ENCODE assay signal across 5 fruit fly cellular contexts in genomic region chr3R:14370199-14370933, dm6.
A peak's percentile ranks its signal among the peaks of the same experiment; 100 is the strongest.
TF ChIP-seq lines count a peak whose summit lies in the region.

No protein-coding gene starts in this region.

- no peak for TF ChIP-seq CTCF in whole organism, embryonic (GFP tag; optimal IDR thresholded peaks at IDR 0.05; lab: Kevin White, UChicago)

TF ChIP-seq in whole organism, adult, 20 proteins besides CTCF, POLR2A, EP300 and RAD21:
- no peak for TF ChIP-seq cic (GFP tag; optimal IDR thresholded peaks at IDR 0.05; lab: Kevin White, UChicago)
- TF ChIP-seq Clk (GFP tag; optimal IDR thresholded peaks at IDR 0.05; lab: Kevin White, UChicago): no peak
- TF ChIP-seq CG11617 (GFP tag; optimal IDR thresholded peaks at IDR 0.05; lab: Kevin White, UChicago): peak; percentile 38
- TF ChIP-seq CG12768 (GFP tag; optimal IDR thresholded peaks at IDR 0.05; lab: Kevin White, UChicago): no peak
- peak; percentile 1 for TF ChIP-seq ovo (GFP tag; optimal IDR thresholded peaks at IDR 0.05; lab: Kevin White, UChicago)
- no peak for TF ChIP-seq CG1620 (GFP tag; optimal IDR thresholded peaks at IDR 0.05; lab: Kevin White, UChicago)
- TF ChIP-seq bab1 (GFP tag; optimal IDR thresholded peaks at IDR 0.05; lab: Kevin White, UChicago): peak; percentile 61
- TF ChIP-seq Crg-1 (GFP tag; optimal IDR thresholded peaks at IDR 0.05; lab: Kevin White, UChicago): peak; percentile 48
- peak; percentile 87 for TF ChIP-seq tj (GFP tag; optimal IDR thresholded peaks at IDR 0.05; lab: Kevin White, UChicago)
- peak; percentile 61 for TF ChIP-seq kay (GFP tag; lab: Kevin White, UChicago; ENCODE audit: borderline replicate concordance)
- TF ChIP-seq pad (GFP tag; optimal IDR thresholded peaks at IDR 0.05; lab: Kevin White, UChicago): no peak
- no peak for TF ChIP-seq CG7045 (GFP tag; optimal IDR thresholded peaks at IDR 0.05; lab: Kevin White, UChicago)
- no peak for TF ChIP-seq cnc (optimal IDR thresholded peaks at IDR 0.05; lab: Kevin White, UChicago)
- TF ChIP-seq CG5204 (GFP tag; optimal IDR thresholded peaks at IDR 0.05; lab: Kevin White, UChicago): no peak
- TF ChIP-seq CG14711 (tag; optimal IDR thresholded peaks at IDR 0.05; lab: Kevin White, UChicago): peak; percentile 69
- no peak for TF ChIP-seq Mnt (GFP tag; optimal IDR thresholded peaks at IDR 0.05; lab: Kevin White, UChicago)
- TF ChIP-seq CG7101 (tag; optimal IDR thresholded peaks at IDR 0.05; lab: Kevin White, UChicago): peak; percentile 73
- no peak for TF ChIP-seq toe (GFP tag; optimal IDR thresholded peaks at IDR 0.05; lab: Kevin White, UChicago)
- TF ChIP-seq CG33017 (tag; optimal IDR thresholded peaks at IDR 0.05; lab: Kevin White, UChicago): peak; percentile 56

TF ChIP-seq in whole organism, embryonic, 481 proteins besides CTCF, POLR2A, EP300 and RAD21 (continues in another document):
- peak; percentile 80 for TF ChIP-seq ttk (GFP tag; IDR thresholded peaks at IDR 0.05; lab: Robert Waterston, UW)
- peak; percentile 79 for TF ChIP-seq CG16863 (GFP tag; optimal IDR thresholded peaks at IDR 0.05; lab: Kevin White, UChicago)
- TF ChIP-seq ems (GFP tag; optimal IDR thresholded peaks at IDR 0.05; lab: Kevin White, UChicago): peak; percentile 81
- TF ChIP-seq CG17612 (GFP tag; IDR thresholded peaks at IDR 0.05; lab: Robert Waterston, UW): peak; percentile 57; the same call in 1 of the 2 replicates
- peak; percentile 58 for TF ChIP-seq Sox100B (GFP tag; optimal IDR thresholded peaks at IDR 0.05; lab: Kevin White, UChicago)
- TF ChIP-seq wor (GFP tag; IDR thresholded peaks at IDR 0.05; lab: Robert Waterston, UW): peak; percentile 65; the same call in 1 of the 2 replicates
- peak; percentile 79 for TF ChIP-seq cwo (GFP tag; optimal IDR thresholded peaks at IDR 0.05; lab: Kevin White, UChicago)
- peak; percentile 86 for TF ChIP-seq CG32532 (GFP tag; IDR thresholded peaks at IDR 0.05; lab: Robert Waterston, UW)
- peak; percentile 65 for TF ChIP-seq CG10979 (tag; optimal IDR thresholded peaks at IDR 0.05; lab: Kevin White, UChicago)
- peak; percentile 41 for TF ChIP-seq dm (GFP tag; optimal IDR thresholded peaks at IDR 0.05; lab: Kevin White, UChicago)
- peak; percentile 55 for TF ChIP-seq CG16815 (GFP tag; optimal IDR thresholded peaks at IDR 0.05; lab: Kevin White, UChicago)
- peak; percentile 61 for TF ChIP-seq dimm (GFP tag; IDR thresholded peaks at IDR 0.05; lab: Robert Waterston, UW)
- TF ChIP-seq nmo (GFP tag; optimal IDR thresholded peaks at IDR 0.05; lab: Kevin White, UChicago): peak; percentile 78
- TF ChIP-seq Fer2 (tag; optimal IDR thresholded peaks at IDR 0.05; lab: Kevin White, UChicago): no peak
- TF ChIP-seq emc (GFP tag; optimal IDR thresholded peaks at IDR 0.05; lab: Kevin White, UChicago): peak; percentile 19
- TF ChIP-seq Mrtf (GFP tag; IDR thresholded peaks at IDR 0.05; lab: Robert Waterston, UW): peak; percentile 80
- no peak for TF ChIP-seq B-H2 (GFP tag; optimal IDR thresholded peaks at IDR 0.05; lab: Kevin White, UChicago)
- TF ChIP-seq PHDP (tag; optimal IDR thresholded peaks at IDR 0.05; lab: Kevin White, UChicago): peak; percentile 82

TF ChIP-seq in whole organism, prepupa, 60 proteins besides CTCF, POLR2A, EP300 and RAD21 (continues in another document):
- peak; percentile 95 for TF ChIP-seq CG6792 (GFP tag; optimal IDR thresholded peaks at IDR 0.05; lab: Kevin White, UChicago)
- peak; percentile 94 for TF ChIP-seq dac (GFP tag; optimal IDR thresholded peaks at IDR 0.05; lab: Kevin White, UChicago)
- TF ChIP-seq CG8319 (GFP tag; optimal IDR thresholded peaks at IDR 0.05; lab: Kevin White, UChicago): peak; percentile 95
- TF ChIP-seq CG6854 (GFP tag; optimal IDR thresholded peaks at IDR 0.05; lab: Kevin White, UChicago): peak; percentile 59
- peak; percentile 97 for TF ChIP-seq Eip75B (GFP tag; optimal IDR thresholded peaks at IDR 0.05; lab: Kevin White, UChicago)
- TF ChIP-seq CG1621 (tag; optimal IDR thresholded peaks at IDR 0.05; lab: Kevin White, UChicago): peak; percentile 95
- TF ChIP-seq Hr4 (GFP tag; optimal IDR thresholded peaks at IDR 0.05; lab: Kevin White, UChicago): peak; percentile 99
- peak; percentile 98 for TF ChIP-seq CG32006 (GFP tag; optimal IDR thresholded peaks at IDR 0.05; lab: Kevin White, UChicago)
- peak; percentile 93 to 95 for TF ChIP-seq salr (GFP tag; optimal IDR thresholded peaks at IDR 0.05; lab: Kevin White, UChicago)
- TF ChIP-seq CG11902 (GFP tag; optimal IDR thresholded peaks at IDR 0.05; lab: Kevin White, UChicago): peak; percentile 89
- peak; percentile 98 for TF ChIP-seq OdsH (GFP tag; optimal IDR thresholded peaks at IDR 0.05; lab: Kevin White, UChicago)
- TF ChIP-seq topi (GFP tag; optimal IDR thresholded peaks at IDR 0.05; lab: Kevin White, UChicago): peak; percentile 97
- peak; percentile 89 for TF ChIP-seq CG6808 (GFP tag; optimal IDR thresholded peaks at IDR 0.05; lab: Kevin White, UChicago)
- TF ChIP-seq spab (GFP tag; optimal IDR thresholded peaks at IDR 0.05; lab: Kevin White, UChicago): peak; percentile 94
- TF ChIP-seq Hr38 (GFP tag; optimal IDR thresholded peaks at IDR 0.05; lab: Kevin White, UChicago): peak; percentile 47
- peak; percentile 98 for TF ChIP-seq pdm3 (GFP tag; optimal IDR thresholded peaks at IDR 0.05; lab: Kevin White, UChicago)
- peak; percentile 94 for TF ChIP-seq CG6276 (GFP tag; optimal IDR thresholded peaks at IDR 0.05; lab: Kevin White, UChicago)
- peak; percentile 96 for TF ChIP-seq CG34406 (GFP tag; optimal IDR thresholded peaks at IDR 0.05; lab: Kevin White, UChicago)
- peak; percentile 96 for TF ChIP-seq Hr39 (GFP tag; optimal IDR thresholded peaks at IDR 0.05; lab: Kevin White, UChicago)

TF ChIP-seq in whole organism, pupa, 21 proteins besides CTCF, POLR2A, EP300 and RAD21:
- TF ChIP-seq CG32121 (GFP tag; IDR thresholded peaks at IDR 0.05; lab: Robert Waterston, UW): peak; percentile 99
- TF ChIP-seq CG17806 (tag; optimal IDR thresholded peaks at IDR 0.05; lab: Kevin White, UChicago): peak; percentile 97
- TF ChIP-seq CG34367 (tag; optimal IDR thresholded peaks at IDR 0.05; lab: Kevin White, UChicago): peak; percentile 96
- TF ChIP-seq EcR (GFP tag; optimal IDR thresholded peaks at IDR 0.05; lab: Kevin White, UChicago): no peak
- peak; percentile 84 for TF ChIP-seq CG13204 (GFP tag; optimal IDR thresholded peaks at IDR 0.05; lab: Kevin White, UChicago)
- TF ChIP-seq CG9948 (tag; optimal IDR thresholded peaks at IDR 0.05; lab: Kevin White, UChicago): peak; percentile 96
- TF ChIP-seq CG12605 (GFP tag; IDR thresholded peaks at IDR 0.05; lab: Robert Waterston, UW): peak; percentile 97
- peak; percentile 97 for TF ChIP-seq rn (GFP tag; IDR thresholded peaks at IDR 0.05; lab: Robert Waterston, UW)
- TF ChIP-seq Ets98B (GFP tag; IDR thresholded peaks at IDR 0.05; lab: Robert Waterston, UW): peak; percentile 98
- TF ChIP-seq CG14655 (GFP tag; optimal IDR thresholded peaks at IDR 0.05; lab: Kevin White, UChicago): peak; percentile 97
- TF ChIP-seq fd96Ca (GFP tag; IDR thresholded peaks at IDR 0.05; lab: Robert Waterston, UW): peak; percentile 99
- peak; percentile 96 for TF ChIP-seq CG15710 (tag; optimal IDR thresholded peaks at IDR 0.05; lab: Kevin White, UChicago)
- peak; percentile 96 for TF ChIP-seq CG8301 (tag; optimal IDR thresholded peaks at IDR 0.05; lab: Kevin White, UChicago)
- peak; percentile 96 for TF ChIP-seq Pif1A (GFP tag; optimal IDR thresholded peaks at IDR 0.05; lab: Kevin White, UChicago)
- peak; percentile 96 for TF ChIP-seq CG8159 (tag; optimal IDR thresholded peaks at IDR 0.05; lab: Kevin White, UChicago)
- peak; percentile 92 for TF ChIP-seq D1 (tag; optimal IDR thresholded peaks at IDR 0.05; lab: Kevin White, UChicago)
- peak; percentile 89 for TF ChIP-seq CG10348 (GFP tag; IDR thresholded peaks at IDR 0.05; lab: Robert Waterston, UW)
- peak; percentile 91 for TF ChIP-seq Pif1B (GFP tag; optimal IDR thresholded peaks at IDR 0.05; lab: Kevin White, UChicago)
- TF ChIP-seq gl (tag; optimal IDR thresholded peaks at IDR 0.05; lab: Kevin White, UChicago): peak; percentile 92
- peak; percentile 99 for TF ChIP-seq CG4496 (GFP tag; IDR thresholded peaks at IDR 0.05; lab: Robert Waterston, UW)
- TF ChIP-seq Snoo (tag; optimal IDR thresholded peaks at IDR 0.05; lab: Kevin White, UChicago): peak; percentile 93

TF ChIP-seq in whole organism, wandering third instar larva, 38 proteins besides CTCF, POLR2A, EP300 and RAD21 (continues in another document):
- TF ChIP-seq CG9705 (GFP tag; optimal IDR thresholded peaks at IDR 0.05; lab: Kevin White, UChicago) (no peak), usp (GFP tag; optimal IDR thresholded peaks at IDR 0.05; lab: Kevin White, UChicago) (no peak), N (GFP tag; optimal IDR thresholded peaks at IDR 0.05; lab: Kevin White, UChicago) (no peak), Jra (GFP tag; optimal IDR thresholded peaks at IDR 0.05; lab: Kevin White, UChicago) (peak; percentile 64), Dif (GFP tag; optimal IDR thresholded peaks at IDR 0.05; lab: Kevin White, UChicago; ENCODE audit: partially characterized antibody) (peak; percentile 28), CrebA (GFP tag; optimal IDR thresholded peaks at IDR 0.05; lab: Kevin White, UChicago; ENCODE audit: borderline replicate concordance) (peak; percentile 55), HLH106 (tag; optimal IDR thresholded peaks at IDR 0.05; lab: Kevin White, UChicago) (peak; percentile 82), lola (GFP tag; optimal IDR thresholded peaks at IDR 0.05; lab: Kevin White, UChicago) (no peak), br (GFP tag; optimal IDR thresholded peaks at IDR 0.05; lab: Kevin White, UChicago) (peak; percentile 95), Abd-B (GFP tag; optimal IDR thresholded peaks at IDR 0.05; lab: Kevin White, UChicago) (no peak), h (GFP tag; optimal IDR thresholded peaks at IDR 0.05; lab: Kevin White, UChicago) (peak; percentile 94), ey (GFP tag; optimal IDR thresholded peaks at IDR 0.05; lab: Kevin White, UChicago) (peak; percentile 94), Vsx2 (GFP tag; optimal IDR thresholded peaks at IDR 0.05; lab: Kevin White, UChicago; ENCODE audit: partially characterized antibody) (no peak), Hr83 (GFP tag; optimal IDR thresholded peaks at IDR 0.05; lab: Kevin White, UChicago; ENCODE audit: poor library complexity, severe bottlenecking) (no peak), sv (GFP tag; optimal IDR thresholded peaks at IDR 0.05; lab: Kevin White, UChicago) (peak; percentile 71), Hr78 (GFP tag; optimal IDR thresholded peaks at IDR 0.05; lab: Kevin White, UChicago) (no peak), rgr (GFP tag; optimal IDR thresholded peaks at IDR 0.05; lab: Kevin White, UChicago) (peak; percentile 95), fru (GFP tag; optimal IDR thresholded peaks at IDR 0.05; lab: Kevin White, UChicago) (peak; percentile 94), Rel (GFP tag; optimal IDR thresholded peaks at IDR 0.05; lab: Kevin White, UChicago) (peak; percentile 76), Rel (tag; optimal IDR thresholded peaks at IDR 0.05; lab: Kevin White, UChicago) (no peak), woc (GFP tag; optimal IDR thresholded peaks at IDR 0.05; lab: Kevin White, UChicago) (peak; percentile 81), foxo (GFP tag; optimal IDR thresholded peaks at IDR 0.05; lab: Kevin White, UChicago) (peak; percentile 63 to 96), Dfd (GFP tag; optimal IDR thresholded peaks at IDR 0.05; lab: Kevin White, UChicago) (peak; percentile 5), OdsH (GFP tag; optimal IDR thresholded peaks at IDR 0.05; lab: Kevin White, UChicago) (peak; percentile 94)
